Worm (Caenorhabditis elegans) whole organism, L2 larva: Measurements from ENCODE around the gene F59F3.6.

Experiments
- F13H6.1 ChIP-seq: sonication (generic microtip); optimal IDR thresholded peaks from 2 replicates; lab custom pipeline; 2016; ENCODE audit warnings: missing genetic modification characterization, missing compliant biosample characterization
- aly-2 ChIP-seq: fragments of 150-350 bp; optimal IDR thresholded peaks from 2 replicates; lab custom pipeline; 2014; ENCODE audit warnings: missing biosample characterization, missing genetic modification characterization
- egl-27 ChIP-seq: sonication (generic microtip); optimal IDR thresholded peaks from 3 replicates; lab custom pipeline; 2017; ENCODE audit warnings: missing biosample characterization, missing genetic modification reagents, missing genetic modification characterization
- nhr-12 ChIP-seq: fragments of 150-350 bp; optimal IDR thresholded peaks from 2 replicates; lab custom pipeline; 2014; ENCODE audit warnings: missing biosample characterization, missing genetic modification characterization
- nhr-6 ChIP-seq: fragments of 150-350 bp; optimal IDR thresholded peaks from 2 replicates; lab custom pipeline; 2014; ENCODE audit warnings: missing biosample characterization, missing genetic modification characterization

DNA sequence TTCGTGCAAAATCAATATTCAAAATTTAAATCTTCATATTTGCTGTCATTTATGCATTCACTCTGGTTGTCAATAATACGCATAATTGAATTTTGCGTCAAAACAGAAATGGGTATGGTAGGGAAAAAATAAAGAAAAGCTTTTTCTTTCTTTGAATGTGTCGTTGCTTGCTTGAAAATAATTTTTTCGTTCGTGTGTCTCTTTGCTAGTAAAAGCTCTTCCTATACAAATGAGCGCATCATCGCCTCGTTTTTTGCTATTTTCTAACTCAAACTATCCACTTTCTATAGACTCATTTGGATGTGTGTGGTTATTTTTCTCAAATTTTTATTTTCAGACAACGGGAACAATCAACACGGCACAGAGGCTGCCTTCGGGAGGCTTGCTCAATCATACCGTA lies 29.5 kb upstream of the F59F3.6 start, which contains the start of gene ldb-1:
- TF ChIP-seq nhr-12 (no peak), F13H6.1 (tag; lab: Kevin White, UChicago) (no peak), nhr-6 (tag; lab: Kevin White, UChicago) (no peak), aly-2 (tag; lab: Kevin White, UChicago) (no peak), egl-27 (no peak)
